3 worm cellular contexts compared by ENCODE assay signal in genomic region chrIV:5561059-5561458, ce11.
TF ChIP-seq lines count a peak whose summit lies in the region.

No protein-coding gene starts in this region.

TF ChIP-seq in whole organism, L1 larva, 84 proteins besides CTCF, POLR2A, EP300 and RAD21:
- TF ChIP-seq efl-1 (optimal IDR thresholded peaks at IDR 0.05; lab: Kevin White, UChicago) (peak in 1 of 2 experiments; percentile 21), efl-1 (GFP tag; optimal IDR thresholded peaks at IDR 0.05 in 1 of 2; lab: Kevin White, UChicago) (peak; percentile 78 to 95), dpl-1 (GFP tag; optimal IDR thresholded peaks at IDR 0.05; lab: Kevin White, UChicago) (peak; percentile 28 to 68 (median 44)), C16A3.4 (tag; optimal IDR thresholded peaks at IDR 0.05; lab: Kevin White, UChicago) (no peak), lin-35 (GFP tag; optimal IDR thresholded peaks at IDR 0.05; lab: Kevin White, UChicago) (peak in 1 of 2 experiments; percentile 7), xbp-1 (tag; optimal IDR thresholded peaks at IDR 0.05; lab: Kevin White, UChicago) (no peak), egl-13 (tag; optimal IDR thresholded peaks at IDR 0.05; lab: Kevin White, UChicago) (no peak), swsn-7 (tag; optimal IDR thresholded peaks at IDR 0.05; lab: Kevin White, UChicago) (no peak), lin-15B (tag; optimal IDR thresholded peaks at IDR 0.05; lab: Kevin White, UChicago) (no peak), ceh-82 (tag; optimal IDR thresholded peaks at IDR 0.05; lab: Kevin White, UChicago) (no peak)

TF ChIP-seq in whole organism, L4 larva, 104 proteins besides CTCF, POLR2A, EP300 and RAD21:
- peak; percentile 28 for TF ChIP-seq dpl-1 (GFP tag; optimal IDR thresholded peaks at IDR 0.05; lab: Kevin White, UChicago)
- TF ChIP-seq dmd-6 (GFP tag; IDR thresholded peaks at IDR 0.05; lab: Robert Waterston, UW) = no peak
TF ChIP-seq in whole organism, L4 larva: peak in this region for 1.

TF ChIP-seq in whole organism, late embryonic, 69 proteins besides CTCF, POLR2A, EP300 and RAD21:
- TF ChIP-seq C08G9.2 (tag; optimal IDR thresholded peaks at IDR 0.05; lab: Kevin White, UChicago) (no peak), lin-11 (tag; optimal IDR thresholded peaks at IDR 0.05; lab: Kevin White, UChicago) (no peak), pros-1 (tag; optimal IDR thresholded peaks at IDR 0.05; lab: Kevin White, UChicago) (peak; percentile 3), fkh-10 (GFP tag; optimal IDR thresholded peaks at IDR 0.05; lab: Kevin White, UChicago) (no peak), rnt-1 (tag; optimal IDR thresholded peaks at IDR 0.05; lab: Kevin White, UChicago) (no peak)
TF ChIP-seq in whole organism, late embryonic: peak in this region for 1.

Comparison
In these comparisons a context has a peak if more than half of its experiments do, and no peak if none do; other contexts are left out.
1. Of the 29 proteins assayed by ChIP-seq in both whole organism, L4 larva and whole organism, L1 larva: peak only in whole organism, L4 larva: none; only in whole organism, L1 larva: none; in both: dpl-1; in neither: 28.